Worm (Caenorhabditis elegans) whole organism, L4/young adult: ENCODE measurements around the gene erh-2.

Experiments used
- W03F9.2 ChIP-seq: fragments of 150-350 bp; optimal IDR thresholded peaks from 2 replicates; lab custom pipeline; 2014; ENCODE audit warnings: missing biosample characterization, missing genetic modification characterization
- dao-5 ChIP-seq: sonication (generic microtip); optimal IDR thresholded peaks from 2 replicates; lab custom pipeline; 2016; ENCODE audit warnings: missing genotype, missing genetic modification characterization, moderate library complexity, missing compliant biosample characterization
- him-1 ChIP-seq: sonication (generic microtip); optimal IDR thresholded peaks from 2 replicates; lab custom pipeline; 2016; ENCODE audit warnings: missing genotype, missing genetic modification reagents, missing genetic modification characterization, missing compliant biosample characterization

DNA sequence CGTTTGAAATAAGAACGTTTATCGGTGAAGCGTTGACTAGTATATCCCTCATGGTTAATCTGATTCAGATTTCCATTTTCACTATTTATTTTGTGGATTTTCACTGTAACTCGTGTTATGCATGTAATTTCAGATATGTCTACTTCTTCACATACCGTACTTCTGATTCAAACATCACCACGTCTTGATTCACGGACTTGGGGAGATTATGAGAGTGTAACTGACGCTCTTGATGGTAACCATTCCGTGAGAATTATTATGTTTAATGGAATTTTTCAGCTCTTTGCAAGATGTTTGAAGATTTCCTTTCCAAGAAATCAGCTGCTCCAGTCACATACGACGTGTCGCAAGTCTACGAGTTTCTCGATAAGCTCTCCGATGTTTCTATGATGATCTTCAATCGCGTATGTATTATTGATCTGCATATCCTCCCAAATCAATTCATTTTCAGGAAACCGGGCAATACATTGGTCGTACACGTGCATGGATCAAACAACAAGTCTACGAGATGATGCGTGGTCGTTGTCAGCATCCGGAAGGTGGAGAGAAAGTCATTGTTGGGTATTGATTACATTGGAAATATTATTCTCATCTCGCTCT is at the start of gene erh-2:
- TF ChIP-seq dao-5 (tag; lab: Kevin White, UChicago) (no peak), him-1 (tag; lab: Kevin White, UChicago) (no peak), W03F9.2 (tag; lab: Kevin White, UChicago) (no peak)
